Fruit fly (Drosophila melanogaster): ENCODE data around the gene CG31752.

DNA sequence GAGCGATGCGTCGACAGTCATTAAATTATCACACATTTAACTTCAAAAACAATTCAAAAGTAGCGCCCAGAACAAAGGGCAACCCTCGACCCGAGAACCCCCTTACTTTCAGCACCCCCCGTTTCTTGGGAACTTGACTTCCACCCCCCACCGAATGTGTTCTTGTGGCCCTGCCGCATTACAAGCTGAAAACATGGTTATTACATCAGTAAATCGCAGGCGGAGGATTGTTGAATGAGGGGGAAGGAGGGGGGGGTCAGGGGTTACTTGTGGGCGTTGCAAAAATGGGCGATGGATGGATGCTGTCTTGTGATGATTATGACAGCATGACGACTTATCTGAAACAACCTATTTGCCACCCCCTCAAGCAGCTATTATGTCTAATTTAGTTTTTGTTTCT lies 25.9 kb downstream of the CG31752 start:
- TF ChIP-seq psq (optimal IDR thresholded peaks at IDR 0.05), result no peak
- no peak for TF ChIP-seq Myc (optimal IDR thresholded peaks at IDR 0.05)
- no peak for TF ChIP-seq h (optimal IDR thresholded peaks at IDR 0.05)
- TF ChIP-seq insv (optimal IDR thresholded peaks at IDR 0.05), result no peak
- no peak for TF ChIP-seq ttk (optimal IDR thresholded peaks at IDR 0.05)
- TF ChIP-seq Sin3A (optimal IDR thresholded peaks at IDR 0.05), result no peak

Data from Kc167 (cell line).